Fruit fly (Drosophila melanogaster): Measurements from ENCODE around the gene Dhfr.

Gene Dhfr

DNA sequence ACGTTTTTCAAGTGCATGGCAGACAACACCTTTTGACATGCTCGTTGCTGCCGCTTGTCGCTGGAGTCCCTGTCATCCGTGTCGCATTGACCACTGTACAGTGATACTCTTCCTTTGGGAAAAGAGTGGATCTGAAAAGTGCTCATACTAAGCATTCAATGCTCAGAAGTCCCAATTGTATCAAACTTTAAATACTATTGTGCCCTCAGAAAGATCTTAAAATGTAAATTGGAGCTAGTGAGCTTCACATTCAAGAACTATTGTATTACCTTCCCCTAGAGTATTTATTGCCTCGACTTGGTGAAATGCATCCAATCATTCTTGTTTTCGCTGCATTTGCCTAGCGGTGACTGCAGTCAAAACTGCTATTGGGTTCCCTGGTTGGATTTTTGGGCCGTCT is 42.4 kb downstream of the Dhfr start:
- no peak for TF ChIP-seq CG8478 (optimal IDR thresholded peaks at IDR 0.05)
- no peak for TF ChIP-seq psq (optimal IDR thresholded peaks at IDR 0.05)
- no peak for TF ChIP-seq EcR (GFP tag; optimal IDR thresholded peaks at IDR 0.05)
- no peak for TF ChIP-seq usp (GFP tag; optimal IDR thresholded peaks at IDR 0.05)
- no peak for TF ChIP-seq pan (optimal IDR thresholded peaks at IDR 0.05)
- no peak for TF ChIP-seq Dll (optimal IDR thresholded peaks at IDR 0.05)

DNA sequence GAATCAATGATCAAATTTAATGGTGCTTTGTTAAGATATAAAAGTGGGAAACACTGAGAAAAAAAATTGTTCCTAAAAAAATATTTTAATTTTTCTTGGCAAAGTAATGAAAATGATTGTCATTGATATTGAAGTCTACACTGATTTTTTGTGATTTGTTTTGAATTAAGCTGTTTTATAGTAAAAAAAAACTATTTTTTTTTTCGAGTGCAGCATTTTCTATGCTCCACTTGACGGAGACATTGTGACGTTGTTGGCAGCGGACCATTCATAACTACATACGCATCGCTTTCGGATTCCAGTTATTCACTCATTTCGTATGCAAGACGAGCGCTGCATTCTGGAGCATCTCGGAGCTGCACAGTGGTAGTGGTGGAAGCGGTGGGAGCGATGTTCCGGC is 43.2 kb downstream of the Dhfr start:
- TF ChIP-seq pan (optimal IDR thresholded peaks at IDR 0.05) (no peak), Dll (optimal IDR thresholded peaks at IDR 0.05) (no peak), CG8478 (optimal IDR thresholded peaks at IDR 0.05) (no peak), usp (GFP tag; optimal IDR thresholded peaks at IDR 0.05) (no peak)

DNA sequence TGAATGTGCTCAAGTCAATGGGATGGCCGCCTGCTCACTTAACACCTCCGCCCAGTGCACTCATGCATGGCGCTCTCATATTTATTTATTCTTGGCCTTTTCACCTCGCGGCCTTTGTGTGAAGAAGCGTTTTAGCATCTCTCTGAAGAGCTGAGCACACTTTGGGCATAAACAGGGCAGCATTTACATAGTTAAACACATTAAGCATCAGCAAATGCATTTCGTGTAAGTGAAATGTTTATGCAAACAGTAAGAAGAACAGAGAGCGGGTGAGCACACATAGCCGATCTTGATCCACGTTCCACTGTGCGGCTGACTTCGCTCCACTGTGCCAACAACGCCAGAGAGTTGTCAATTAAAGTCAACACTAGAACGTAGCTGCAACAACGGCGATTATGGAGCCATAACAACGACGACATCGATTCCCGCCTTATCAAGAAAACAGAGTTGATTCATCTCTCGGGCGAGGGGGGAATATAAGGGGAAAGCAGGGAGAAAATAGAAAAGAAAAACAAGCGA is 43.7 kb downstream of the Dhfr start:
- TF ChIP-seq psq (optimal IDR thresholded peaks at IDR 0.05), result no peak
- no peak for TF ChIP-seq EcR (GFP tag; optimal IDR thresholded peaks at IDR 0.05)
- TF ChIP-seq CG8478 (optimal IDR thresholded peaks at IDR 0.05), result no peak
- no peak for TF ChIP-seq Dll (optimal IDR thresholded peaks at IDR 0.05)
- no peak for TF ChIP-seq usp (GFP tag; optimal IDR thresholded peaks at IDR 0.05)
- no peak for TF ChIP-seq pan (optimal IDR thresholded peaks at IDR 0.05)

dm6 chr3R:16525555-16525954 is 44.6 kb downstream of the Dhfr start:
- TF ChIP-seq psq (optimal IDR thresholded peaks at IDR 0.05), result no peak
- TF ChIP-seq CG8478 (optimal IDR thresholded peaks at IDR 0.05), result no peak
- TF ChIP-seq Dll (optimal IDR thresholded peaks at IDR 0.05), result no peak
- no peak for TF ChIP-seq usp (GFP tag; optimal IDR thresholded peaks at IDR 0.05)
- TF ChIP-seq pan (optimal IDR thresholded peaks at IDR 0.05), result no peak
- TF ChIP-seq EcR (GFP tag; optimal IDR thresholded peaks at IDR 0.05), result no peak

- TF ChIP-seq psq (optimal IDR thresholded peaks at IDR 0.05) (no peak), Dll (optimal IDR thresholded peaks at IDR 0.05) (no peak), EcR (GFP tag; optimal IDR thresholded peaks at IDR 0.05) (no peak), pan (optimal IDR thresholded peaks at IDR 0.05) (no peak), CG8478 (optimal IDR thresholded peaks at IDR 0.05) (no peak)
Measured at dm6 chr3R:16526256-16526655, 45.3 kb downstream of the Dhfr start.

DNA sequence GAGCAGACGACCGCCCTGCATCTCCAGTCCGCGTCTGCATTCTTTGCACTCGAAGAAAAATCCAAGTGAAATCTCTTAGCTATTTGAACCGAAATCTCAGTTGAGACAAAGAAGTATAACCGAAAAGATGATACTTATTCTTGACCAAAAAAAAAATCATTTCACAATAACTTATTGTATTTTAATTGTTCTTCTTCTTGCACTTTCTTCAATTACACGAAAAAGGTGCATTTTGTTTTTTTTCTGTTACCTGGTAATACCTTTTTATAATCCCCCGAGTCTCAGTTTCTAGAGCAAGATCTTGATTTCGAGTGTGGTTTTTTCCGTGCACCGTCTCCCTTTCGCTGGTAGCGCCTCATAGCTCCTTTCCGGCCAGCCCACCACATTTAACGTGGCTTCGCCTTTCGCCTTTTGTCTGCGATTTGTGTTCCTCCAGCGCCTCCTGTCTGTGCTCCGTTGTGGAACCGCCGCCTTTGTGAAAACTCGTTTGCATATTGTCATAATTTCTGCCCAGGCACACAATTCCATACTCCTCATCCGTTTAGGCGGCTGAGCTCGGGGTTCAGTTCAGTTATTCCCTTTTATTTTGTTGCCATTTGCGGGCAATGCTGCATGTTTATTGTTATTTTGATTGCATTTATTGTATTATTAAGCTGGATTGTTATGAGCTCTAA is 45.9 kb downstream of the Dhfr start:
- TF ChIP-seq CG8478 (optimal IDR thresholded peaks at IDR 0.05) (no peak), psq (optimal IDR thresholded peaks at IDR 0.05) (no peak), pan (optimal IDR thresholded peaks at IDR 0.05) (no peak), Dll (optimal IDR thresholded peaks at IDR 0.05) (no peak), EcR (GFP tag; optimal IDR thresholded peaks at IDR 0.05) (no peak), usp (GFP tag; optimal IDR thresholded peaks at IDR 0.05) (no peak)

DNA sequence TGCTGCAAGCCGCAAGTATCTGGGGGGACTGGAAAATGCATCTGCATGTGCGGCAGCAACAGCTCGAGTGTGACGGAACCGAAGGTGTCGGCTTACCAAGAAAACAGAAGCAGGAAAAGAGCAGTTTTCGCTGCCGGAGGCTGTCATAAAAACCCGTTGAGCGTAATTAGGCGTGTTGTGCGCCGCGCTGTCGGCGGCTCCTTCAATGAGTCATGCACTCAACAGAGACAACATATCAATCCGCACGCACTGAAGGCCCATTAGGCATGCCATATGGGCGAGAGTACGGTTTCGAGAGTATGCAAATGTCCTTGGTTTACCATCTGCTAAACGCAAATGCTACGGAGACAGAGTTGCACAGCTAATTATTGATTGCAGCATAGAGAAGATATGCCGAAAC is 47.5 kb downstream of the Dhfr start:
- TF ChIP-seq EcR (GFP tag; optimal IDR thresholded peaks at IDR 0.05), result no peak
- TF ChIP-seq CG8478 (optimal IDR thresholded peaks at IDR 0.05), result no peak
- TF ChIP-seq pan (optimal IDR thresholded peaks at IDR 0.05), result no peak
- TF ChIP-seq usp (GFP tag; optimal IDR thresholded peaks at IDR 0.05), result no peak
- no peak for TF ChIP-seq Dll (optimal IDR thresholded peaks at IDR 0.05)
- TF ChIP-seq psq (optimal IDR thresholded peaks at IDR 0.05), result no peak

DNA sequence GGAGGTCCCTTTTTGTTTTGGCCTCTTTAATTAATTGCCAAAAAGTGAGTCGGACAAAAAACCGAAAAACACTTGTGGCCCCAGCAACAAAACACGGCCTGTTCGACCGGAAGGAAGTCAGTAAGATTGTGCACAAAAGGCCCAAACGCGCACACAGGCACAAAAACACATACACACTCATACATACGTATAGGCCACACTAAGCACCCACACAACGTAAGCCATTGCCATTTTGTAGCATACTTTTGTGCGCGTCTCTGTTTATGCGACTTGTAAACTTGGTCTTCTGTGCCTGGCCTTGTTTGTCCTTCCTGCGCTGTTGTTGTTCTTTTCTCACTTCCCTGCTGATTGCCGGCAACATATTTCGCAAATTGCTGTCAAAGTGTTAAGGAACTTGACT is 49.5 kb downstream of the Dhfr start:
- TF ChIP-seq usp (GFP tag; optimal IDR thresholded peaks at IDR 0.05), result no peak
- TF ChIP-seq pan (optimal IDR thresholded peaks at IDR 0.05), result no peak
- no peak for TF ChIP-seq psq (optimal IDR thresholded peaks at IDR 0.05)
- TF ChIP-seq Dll (optimal IDR thresholded peaks at IDR 0.05), result no peak
- no peak for TF ChIP-seq EcR (GFP tag; optimal IDR thresholded peaks at IDR 0.05)
- no peak for TF ChIP-seq CG8478 (optimal IDR thresholded peaks at IDR 0.05)

All from whole organism.